Worm (Caenorhabditis elegans) whole organism, L3 larva: ENCODE results near the gene crn-2.

ENCODE experiments used
- ama-1 ChIP-seq: fragments of 150-350 bp; optimal IDR thresholded peaks from 2 replicates; lab custom pipeline; 2018
- egl-27 ChIP-seq: sonication (generic microtip); optimal IDR thresholded peaks from 4 replicates; lab custom pipeline; 2017; ENCODE audit warnings: missing biosample characterization, missing genetic modification reagents, missing genetic modification characterization
- lin-39 ChIP-seq: fragments of 150-350 bp; optimal IDR thresholded peaks from 2 replicates; lab custom pipeline; 2018; ENCODE audit warnings: missing biosample characterization, missing genetic modification reagents, missing genetic modification characterization
- nhr-28 ChIP-seq: fragments of 150-350 bp; optimal IDR thresholded peaks from 2 replicates; lab custom pipeline; 2014; ENCODE audit warnings: missing biosample characterization, missing genetic modification characterization
- snpc-4 ChIP-seq: fragments of 150-350 bp; optimal IDR thresholded peaks from 2 replicates; lab custom pipeline; 2014; ENCODE audit warnings: missing biosample characterization, missing genetic modification characterization
- zag-1 ChIP-seq: fragments of 150-350 bp; optimal IDR thresholded peaks from 2 replicates; lab custom pipeline; 2014; ENCODE audit warnings: missing biosample characterization, missing genetic modification characterization
- ztf-11 ChIP-seq: fragments of 150-350 bp; optimal IDR thresholded peaks from 2 replicates; lab custom pipeline; 2014; ENCODE audit warnings: missing biosample characterization, missing genetic modification characterization

DNA sequence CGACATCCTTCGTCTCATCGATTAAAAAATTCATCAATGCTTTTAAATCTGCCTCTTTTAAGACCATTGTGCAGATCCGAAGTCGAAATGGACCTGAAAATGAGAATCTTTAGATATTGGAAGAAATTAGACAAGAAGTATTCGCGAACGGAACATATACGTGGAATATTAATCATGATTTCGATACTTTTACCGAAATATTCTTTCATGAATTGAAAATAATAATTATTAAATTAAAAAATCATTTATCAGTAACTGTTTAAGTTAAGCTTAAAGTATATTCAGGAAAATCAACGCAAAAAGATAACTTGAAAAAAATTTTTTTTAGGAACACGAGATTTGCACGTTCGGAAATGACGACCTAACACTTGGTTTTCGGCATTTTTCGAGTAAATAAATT lies 6.8 kb downstream of the crn-2 start, which contains the start of gene CD4.8:
- TF ChIP-seq zag-1 (no peak), egl-27 (tag; lab: Kevin White, UChicago) (no peak), nhr-28 (no peak), ama-1 (lab: Kevin White, UChicago) (no peak), snpc-4 (no peak), lin-39 (tag; lab: Kevin White, UChicago) (no peak), ztf-11 (tag; lab: Kevin White, UChicago) (no peak)
